Worm (Caenorhabditis elegans) whole organism, midembryonic: Measurements from ENCODE around the gene ttc-37.

ENCODE experiments used
- flt-1 ChIP-seq: fragments of 200-800 bp; sonication (Bioruptor generic); IDR thresholded peaks from 2 replicates; pipeline ENCODE4 v1.3.6; 2022; ENCODE audit warnings: missing genetic modification characterization, missing compliant biosample characterization
- med-1 ChIP-seq: sonication (generic microtip); optimal IDR thresholded peaks from 2 replicates; lab custom pipeline; 2017; ENCODE audit warnings: missing genetic modification characterization, mild to moderate bottlenecking, missing compliant biosample characterization, antibody characterized with exemption, missing genetic modification reagents; ENCODE audit not compliant: insufficient read depth
- tab-1 ChIP-seq: fragments of 200-800 bp; sonication (Bioruptor generic); IDR thresholded peaks from 2 replicates; pipeline ENCODE4 v1.3.6; 2022; ENCODE audit warnings: missing genetic modification characterization, missing compliant biosample characterization
- ztf-29 ChIP-seq: fragments of 200-800 bp; sonication (Bioruptor generic); IDR thresholded peaks from 2 replicates; pipeline ENCODE4 v1.3.6; 2022; ENCODE audit warnings: missing genetic modification reagents, missing genetic modification characterization, missing compliant biosample characterization

- TF ChIP-seq flt-1 (GFP tag; lab: Robert Waterston, UW) (no peak), tab-1 (GFP tag; lab: Robert Waterston, UW) (no peak), ztf-29 (GFP tag; lab: Robert Waterston, UW) (no peak), med-1 (GFP tag; lab: Kevin White, UChicago) (no peak)
Observed at ce11 chrV:5172833-5173232, 31.4 kb upstream of the ttc-37 start, which contains the start of gene srt-65.
